Worm (Caenorhabditis elegans): ENCODE data around the gene C24H10.4.

DNA sequence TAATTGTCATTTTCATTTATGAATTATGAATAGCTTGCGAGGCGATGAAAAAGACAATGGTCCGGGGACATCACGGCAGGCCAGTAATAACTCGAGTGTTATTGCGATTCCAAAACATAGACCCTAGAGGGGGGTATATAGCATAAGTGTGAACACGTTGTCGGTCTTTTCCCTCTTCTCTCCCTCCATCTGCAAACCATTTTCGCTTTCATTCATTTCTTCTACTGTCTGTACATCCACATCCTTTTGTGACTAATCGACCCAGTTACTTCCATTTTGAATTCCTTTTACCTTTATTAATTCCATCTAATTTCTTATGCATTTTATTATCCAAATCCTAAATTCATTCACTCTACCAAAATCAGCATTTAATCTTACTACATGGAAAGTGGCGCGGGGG lies 12.0 kb upstream of the C24H10.4 start:
- TF ChIP-seq him-1 (tag; optimal IDR thresholded peaks at IDR 0.05) = no peak
- no peak for TF ChIP-seq W03F9.2 (tag; optimal IDR thresholded peaks at IDR 0.05)

All from whole organism, L4/young adult.